Worm (Caenorhabditis elegans) whole organism, late embryonic: Measurements from ENCODE around the gene R01H2.2.

Experiments used
- C08G9.2 ChIP-seq: sonication (generic microtip); optimal IDR thresholded peaks from 2 replicates; lab custom pipeline; 2016; ENCODE audit warnings: mild to moderate bottlenecking, missing genetic modification characterization, moderate library complexity, missing compliant biosample characterization
- C38D4.7 ChIP-seq: fragments of 200-800 bp; sonication (Bioruptor generic); optimal IDR thresholded peaks from 2 replicates; lab custom pipeline; 2018; ENCODE audit warnings: mild to moderate bottlenecking, missing genetic modification characterization, moderate library complexity, missing compliant biosample characterization
- T23F11.4 ChIP-seq: fragments of 200-800 bp; sonication (Bioruptor generic); optimal IDR thresholded peaks from 2 replicates; lab custom pipeline; 2018; ENCODE audit warnings: mild to moderate bottlenecking, missing genetic modification characterization, missing compliant biosample characterization
- Y22D7AL.16 ChIP-seq: sonication (generic microtip); optimal IDR thresholded peaks from 2 replicates; lab custom pipeline; 2016; ENCODE audit warnings: missing genetic modification characterization, missing compliant biosample characterization
- ahr-1 ChIP-seq: sonication (generic microtip); optimal IDR thresholded peaks from 2 replicates; lab custom pipeline; 2016; ENCODE audit warnings: missing genetic modification characterization, missing compliant biosample characterization
- ama-1 ChIP-seq: fragments of 150-350 bp; optimal IDR thresholded peaks from 2 replicates; lab custom pipeline; 2014
- ceh-14 ChIP-seq: sonication (generic microtip); optimal IDR thresholded peaks from 2 replicates; lab custom pipeline; 2016; ENCODE audit warnings: missing genotype, missing genetic modification characterization, missing compliant biosample characterization
- ceh-18 ChIP-seq: sonication (generic microtip); optimal IDR thresholded peaks from 2 replicates; lab custom pipeline; 2016; ENCODE audit warnings: missing genetic modification characterization, missing compliant biosample characterization
- ceh-19 ChIP-seq: fragments of 200-800 bp; sonication (Bioruptor generic); optimal IDR thresholded peaks from 2 replicates; lab custom pipeline; 2018; ENCODE audit warnings: mild to moderate bottlenecking, missing genetic modification characterization, missing compliant biosample characterization
- ceh-2 ChIP-seq: sonication (generic microtip); optimal IDR thresholded peaks from 2 replicates; lab custom pipeline; 2016; ENCODE audit warnings: missing genotype, missing genetic modification characterization, missing compliant biosample characterization
- ceh-30 ChIP-seq: fragments of 150-350 bp; optimal IDR thresholded peaks from 2 replicates; lab custom pipeline; 2014; ENCODE audit warnings: missing biosample characterization, missing genetic modification characterization
- ceh-31 ChIP-seq: sonication (generic microtip); optimal IDR thresholded peaks from 2 replicates; lab custom pipeline; 2016; ENCODE audit warnings: missing genetic modification characterization, missing compliant biosample characterization
- ceh-34 ChIP-seq: sonication (generic microtip); optimal IDR thresholded peaks from 2 replicates; lab custom pipeline; 2016; ENCODE audit warnings: mild to moderate bottlenecking, missing genetic modification characterization, missing compliant biosample characterization
- ceh-48 ChIP-seq: sonication (generic microtip); optimal IDR thresholded peaks from 2 replicates; lab custom pipeline; 2016; ENCODE audit warnings: missing genetic modification characterization, inconsistent platforms, missing compliant biosample characterization
- ceh-9 ChIP-seq: sonication (generic microtip); optimal IDR thresholded peaks from 2 replicates; lab custom pipeline; 2016; ENCODE audit warnings: mild to moderate bottlenecking, missing genetic modification characterization, inconsistent platforms, missing compliant biosample characterization
- dve-1 ChIP-seq: sonication (generic microtip); optimal IDR thresholded peaks from 2 replicates; lab custom pipeline; 2017; ENCODE audit warnings: antibody characterized with exemption, mild to moderate bottlenecking, missing genetic modification characterization, missing compliant biosample characterization
- eyg-1 ChIP-seq: sonication (generic microtip); optimal IDR thresholded peaks from 2 replicates; lab custom pipeline; 2016; ENCODE audit warnings: missing genotype, missing genetic modification characterization, missing compliant biosample characterization
- fkh-6 ChIP-seq: sonication (generic microtip); optimal IDR thresholded peaks from 2 replicates; lab custom pipeline; 2016; ENCODE audit warnings: missing genetic modification characterization, missing compliant biosample characterization
- hlh-15 ChIP-seq: sonication (generic microtip); optimal IDR thresholded peaks from 2 replicates; lab custom pipeline; 2016; ENCODE audit warnings: missing genetic modification characterization, missing compliant biosample characterization
- hlh-30 ChIP-seq: sonication (generic microtip); optimal IDR thresholded peaks from 2 replicates; lab custom pipeline; 2017; ENCODE audit warnings: antibody characterized with exemption, missing genetic modification characterization, missing compliant biosample characterization; ENCODE audit not compliant: insufficient read depth
- hlh-6 ChIP-seq: sonication (generic microtip); optimal IDR thresholded peaks from 2 replicates; lab custom pipeline; 2016; ENCODE audit warnings: missing genotype, missing genetic modification characterization, missing compliant biosample characterization
- hlh-8 ChIP-seq: sonication (generic microtip); optimal IDR thresholded peaks from 2 replicates; lab custom pipeline; 2016; ENCODE audit warnings: missing genotype, missing genetic modification characterization, missing compliant biosample characterization
- lim-6 ChIP-seq: sonication (generic microtip); optimal IDR thresholded peaks from 2 replicates; lab custom pipeline; 2016; ENCODE audit warnings: missing genetic modification characterization, missing compliant biosample characterization
- nfya-1 ChIP-seq: sonication (generic microtip); optimal IDR thresholded peaks from 2 replicates; lab custom pipeline; 2017; ENCODE audit warnings: missing genetic modification characterization, mild to moderate bottlenecking, missing compliant biosample characterization, antibody characterized with exemption, moderate library complexity
- nhr-11 ChIP-seq: fragments of 150-350 bp; optimal IDR thresholded peaks from 2 replicates; lab custom pipeline; 2014; ENCODE audit warnings: missing biosample characterization, missing genetic modification characterization
- npax-4 ChIP-seq: sonication (generic microtip); optimal IDR thresholded peaks from 2 replicates; lab custom pipeline; 2016; ENCODE audit warnings: missing genetic modification characterization, missing compliant biosample characterization
- pag-3 ChIP-seq: sonication (generic microtip); optimal IDR thresholded peaks from 2 replicates; lab custom pipeline; 2016; ENCODE audit warnings: missing compliant biosample characterization, missing genetic modification characterization, borderline replicate concordance
- pros-1 ChIP-seq: fragments of 150-350 bp; optimal IDR thresholded peaks from 2 replicates; lab custom pipeline; 2014; ENCODE audit warnings: missing biosample characterization, missing genetic modification reagents, missing genetic modification characterization
- ref-2 ChIP-seq: sonication (generic microtip); optimal IDR thresholded peaks from 2 replicates; lab custom pipeline; 2016; ENCODE audit warnings: missing genetic modification characterization, missing compliant biosample characterization
- sdc-2 ChIP-seq: sonication (generic microtip); optimal IDR thresholded peaks from 2 replicates; lab custom pipeline; 2016; ENCODE audit warnings: missing genotype, missing genetic modification characterization, missing compliant biosample characterization
- sox-4 ChIP-seq: sonication (generic microtip); optimal IDR thresholded peaks from 2 replicates; lab custom pipeline; 2017; ENCODE audit warnings: mild to moderate bottlenecking, missing genetic modification characterization, inconsistent platforms, missing compliant biosample characterization
- syd-9 ChIP-seq: sonication (generic microtip); optimal IDR thresholded peaks from 2 replicates; lab custom pipeline; 2016; ENCODE audit warnings: mild to moderate bottlenecking, missing genetic modification characterization, moderate library complexity, missing compliant biosample characterization
- tbx-2 ChIP-seq: sonication (generic microtip); optimal IDR thresholded peaks from 2 replicates; lab custom pipeline; 2016; ENCODE audit warnings: missing genetic modification characterization, missing compliant biosample characterization
- ttx-3 ChIP-seq: sonication (generic microtip); optimal IDR thresholded peaks from 2 replicates; lab custom pipeline; 2016; ENCODE audit warnings: missing genetic modification reagents, missing genetic modification characterization, missing compliant biosample characterization
- unc-3 ChIP-seq, 2 experiments: fragments of 200-800 bp in 1 of 2; sonication (Bioruptor generic) in 1 of 2; sonication (generic microtip) in 1 of 2; conservative IDR thresholded peaks in 1 of 2; optimal IDR thresholded peaks in 1 of 2; 2 replicates each; pipeline versions ENCODE4 v1.3.6 to Lab custom; 2016 to 2022; ENCODE audit warnings: missing compliant biosample characterization in 2 of 2, missing genetic modification characterization in 2 of 2, missing genetic modification reagents in 1 of 2
- unc-42 ChIP-seq: sonication (generic microtip); optimal IDR thresholded peaks from 2 replicates; lab custom pipeline; 2016; ENCODE audit warnings: missing genotype, missing genetic modification characterization, missing compliant biosample characterization
- unc-86 ChIP-seq: sonication (generic microtip); optimal IDR thresholded peaks from 2 replicates; lab custom pipeline; 2016; ENCODE audit warnings: missing genetic modification characterization, missing compliant biosample characterization

R01H2.2 gene

ce11 chrIII:7056241-7056640, at the start of gene R01H2.2:
Gene R01H2.2, plus strand, starts transcription at chrIII:7056541.
- TF ChIP-seq nhr-11 (tag; lab: Kevin White, UChicago) (no peak), unc-42 (tag; lab: Kevin White, UChicago) (no peak), ceh-30 (tag; lab: Kevin White, UChicago) (no peak), ahr-1 (tag; lab: Kevin White, UChicago) (no peak), lim-6 (tag; lab: Kevin White, UChicago) (no peak), npax-4 (tag; lab: Kevin White, UChicago) (no peak), tbx-2 (no peak), unc-3 (GFP tag; conservative IDR thresholded peaks at IDR 0.05; lab: Robert Waterston, UW) (no peak), unc-3 (tag; optimal IDR thresholded peaks at IDR 0.05; lab: Kevin White, UChicago) (no peak), ceh-31 (tag; lab: Kevin White, UChicago) (no peak), ceh-9 (no peak), unc-86 (tag; lab: Kevin White, UChicago) (no peak), dve-1 (tag; lab: Kevin White, UChicago) (no peak), syd-9 (tag; lab: Kevin White, UChicago) (no peak), ceh-14 (tag; lab: Kevin White, UChicago) (no peak), C38D4.7 (no peak), nfya-1 (tag; lab: Kevin White, UChicago) (no peak), ceh-18 (tag; lab: Kevin White, UChicago) (no peak), fkh-6 (tag; lab: Kevin White, UChicago) (no peak), sdc-2 (tag; lab: Kevin White, UChicago) (no peak), T23F11.4 (GFP tag; lab: Kevin White, UChicago) (no peak)

ce11 chrIII:7008836-7009235, 47.5 kb upstream of the R01H2.2 start, which contains the start of gene lgc-38:
Gene lgc-38, plus strand, starts transcription at chrIII:7009136.
- TF ChIP-seq ceh-34 (tag; lab: Kevin White, UChicago): no peak
- TF ChIP-seq nhr-11 (tag; lab: Kevin White, UChicago): no peak
- TF ChIP-seq syd-9 (tag; lab: Kevin White, UChicago): no peak
- TF ChIP-seq dve-1 (tag; lab: Kevin White, UChicago): no peak
- TF ChIP-seq ttx-3 (tag; lab: Kevin White, UChicago): no peak
- TF ChIP-seq pros-1 (tag; lab: Kevin White, UChicago): no peak
- no peak for TF ChIP-seq ceh-19 (GFP tag; lab: Kevin White, UChicago)
- TF ChIP-seq nfya-1 (tag; lab: Kevin White, UChicago): no peak

- TF ChIP-seq ceh-18 (tag; lab: Kevin White, UChicago) (no peak), nfya-1 (tag; lab: Kevin White, UChicago) (no peak), unc-42 (tag; lab: Kevin White, UChicago) (peak; percentile 29), hlh-8 (tag; lab: Kevin White, UChicago) (no peak), hlh-6 (tag; lab: Kevin White, UChicago) (no peak)
Observed at ce11 chrIII:7012060-7012459, 44.3 kb upstream of the R01H2.2 start.

- TF ChIP-seq Y22D7AL.16 (tag; lab: Kevin White, UChicago) (no peak), ref-2 (tag; lab: Kevin White, UChicago) (no peak), pag-3 (tag; lab: Kevin White, UChicago) (no peak), ceh-48 (tag; lab: Kevin White, UChicago) (no peak), eyg-1 (no peak), hlh-30 (tag; lab: Kevin White, UChicago) (no peak), ceh-14 (tag; lab: Kevin White, UChicago) (no peak), sox-4 (tag; lab: Kevin White, UChicago) (no peak), hlh-15 (tag; lab: Kevin White, UChicago) (no peak), ceh-9 (no peak), ama-1 (lab: Kevin White, UChicago) (no peak), C38D4.7 (no peak), ceh-2 (tag; lab: Kevin White, UChicago) (no peak), tbx-2 (no peak), unc-42 (tag; lab: Kevin White, UChicago) (no peak), C08G9.2 (tag; lab: Kevin White, UChicago) (no peak)
Observed at ce11 chrIII:7013764-7014163, 42.6 kb upstream of the R01H2.2 start.
